Fruit fly (Drosophila melanogaster): ENCODE measurements around the gene Acbp1.

The Acbp1 gene

DNA sequence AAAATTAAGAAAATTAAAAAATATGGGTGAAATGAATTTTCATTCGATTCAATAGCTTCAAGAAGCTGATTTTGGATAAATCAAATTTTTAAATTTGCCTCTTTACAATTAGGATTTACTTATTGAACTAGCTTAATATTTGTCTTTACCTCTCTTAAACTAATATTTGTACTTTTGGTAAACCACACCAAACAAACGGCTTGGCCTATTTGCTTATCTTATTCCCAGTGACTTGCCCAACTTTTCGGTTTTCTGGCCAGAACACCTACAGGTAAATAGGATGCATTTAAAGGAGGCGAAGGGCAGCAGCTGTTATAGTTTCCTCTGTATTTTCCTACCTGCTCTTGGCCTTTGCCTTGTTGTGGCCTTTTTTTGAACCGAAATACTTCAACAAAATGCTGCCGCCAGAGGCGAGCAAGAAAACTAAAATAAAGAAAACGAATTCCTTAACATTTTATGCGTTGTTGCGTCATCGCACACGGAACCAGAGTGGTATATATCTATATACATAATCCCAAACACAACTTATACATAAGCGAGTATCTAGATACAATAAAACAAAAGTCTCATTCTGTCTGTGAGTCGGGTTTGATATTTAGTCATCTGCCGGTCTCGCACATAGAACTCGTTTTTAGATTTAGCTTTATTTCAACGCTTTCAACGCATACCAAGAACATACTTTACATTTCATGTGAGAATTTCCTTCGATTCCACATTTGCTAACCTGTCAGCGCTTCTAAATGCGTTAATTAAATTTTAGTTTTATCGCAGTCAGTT lies 3.7 kb upstream of the Acbp1 start (continued):
- peak; percentile 12 for TF ChIP-seq CG2202 (tag; optimal IDR thresholded peaks at IDR 0.05)
- TF ChIP-seq Taf1 (GFP tag; IDR thresholded peaks at IDR 0.05): no peak
- no peak for TF ChIP-seq CG1602 (GFP tag; optimal IDR thresholded peaks at IDR 0.05)
- TF ChIP-seq CG15601 (tag; optimal IDR thresholded peaks at IDR 0.05): peak; percentile 48
- no peak for TF ChIP-seq wek (GFP tag; optimal IDR thresholded peaks at IDR 0.05)
- TF ChIP-seq CG33557 (GFP tag; optimal IDR thresholded peaks at IDR 0.05): peak; percentile 57
- no peak for TF ChIP-seq wdn (GFP tag; IDR thresholded peaks at IDR 0.05)
- no peak for TF ChIP-seq tna (GFP tag; IDR thresholded peaks at IDR 0.05; ENCODE audit: partially characterized antibody)
- TF ChIP-seq gcm (GFP tag; optimal IDR thresholded peaks at IDR 0.05): no peak
- TF ChIP-seq nmo (GFP tag; optimal IDR thresholded peaks at IDR 0.05): no peak
- no peak for TF ChIP-seq CG32772 (GFP tag; IDR thresholded peaks at IDR 0.05)
- no peak for TF ChIP-seq NFAT (GFP tag; IDR thresholded peaks at IDR 0.05)
- no peak for TF ChIP-seq sqz (GFP tag; optimal IDR thresholded peaks at IDR 0.05)
- TF ChIP-seq vfl (GFP tag; optimal IDR thresholded peaks at IDR 0.05): peak; percentile 16
- no peak for TF ChIP-seq CG12236 (GFP tag; optimal IDR thresholded peaks at IDR 0.05)
- TF ChIP-seq CG6791 (GFP tag; IDR thresholded peaks at IDR 0.05; ENCODE audit: partially characterized antibody): no peak
- no peak for TF ChIP-seq stc (GFP tag; IDR thresholded peaks at IDR 0.05)
- TF ChIP-seq ind (GFP tag; optimal IDR thresholded peaks at IDR 0.05): no peak
- no peak for TF ChIP-seq ftz-f1 (GFP tag; optimal IDR thresholded peaks at IDR 0.05)
- TF ChIP-seq unpg (GFP tag; optimal IDR thresholded peaks at IDR 0.05): peak; percentile 13
- TF ChIP-seq Ptx1 (GFP tag; IDR thresholded peaks at IDR 0.05): no peak
- no peak for TF ChIP-seq CG10959 (GFP tag; IDR thresholded peaks at IDR 0.05)
- no peak for TF ChIP-seq Hey (tag; optimal IDR thresholded peaks at IDR 0.05)
- no peak for TF ChIP-seq h (optimal IDR thresholded peaks at IDR 0.05)
- TF ChIP-seq CG10654 (GFP tag; optimal IDR thresholded peaks at IDR 0.05): no peak
- peak; percentile 16 for TF ChIP-seq PHDP (tag; optimal IDR thresholded peaks at IDR 0.05)
- peak in 1 of 2 experiments; percentile 78 for TF ChIP-seq Pdp1 (GFP tag; optimal IDR thresholded peaks at IDR 0.05)
- TF ChIP-seq Asciz (GFP tag; optimal IDR thresholded peaks at IDR 0.05): no peak
- TF ChIP-seq lola (GFP tag; optimal IDR thresholded peaks at IDR 0.05): peak in 1 of 3 experiments; percentile 22
- no peak for TF ChIP-seq CG8478 (optimal IDR thresholded peaks at IDR 0.05)
- no peak for TF ChIP-seq CG9797 (GFP tag; optimal IDR thresholded peaks at IDR 0.05)
- TF ChIP-seq lab (GFP tag; optimal IDR thresholded peaks at IDR 0.05): no peak
- TF ChIP-seq Sry-δ (GFP tag; optimal IDR thresholded peaks at IDR 0.05): no peak
- TF ChIP-seq eve (GFP tag; optimal IDR thresholded peaks at IDR 0.05): no peak
- peak; percentile 36 for TF ChIP-seq CG2678 (tag; optimal IDR thresholded peaks at IDR 0.05)
- no peak for TF ChIP-seq br (optimal IDR thresholded peaks at IDR 0.05)
- no peak for TF ChIP-seq GATAe (GFP tag; conservative IDR thresholded peaks at IDR 0.05)
- TF ChIP-seq CG15696 (tag; optimal IDR thresholded peaks at IDR 0.05): peak; percentile 74
- no peak for TF ChIP-seq tio (GFP tag; optimal IDR thresholded peaks at IDR 0.05)
- TF ChIP-seq ab (GFP tag; optimal IDR thresholded peaks at IDR 0.05): no peak
- TF ChIP-seq her (GFP tag; optimal IDR thresholded peaks at IDR 0.05): no peak
- no peak for TF ChIP-seq Stat92E (GFP tag; optimal IDR thresholded peaks at IDR 0.05)
- TF ChIP-seq ato (GFP tag; IDR thresholded peaks at IDR 0.05; ENCODE audit: partially characterized antibody): no peak
- no peak for TF ChIP-seq pum (GFP tag; optimal IDR thresholded peaks at IDR 0.05)
- no peak for TF ChIP-seq H2.0 (GFP tag; IDR thresholded peaks at IDR 0.05)
- TF ChIP-seq Med (GFP tag): peak; percentile 26
- no peak for TF ChIP-seq pros (GFP tag; optimal IDR thresholded peaks at IDR 0.05)
- TF ChIP-seq yki (optimal IDR thresholded peaks at IDR 0.05): no peak
- no peak for TF ChIP-seq cato (GFP tag; optimal IDR thresholded peaks at IDR 0.05; ENCODE audit: borderline replicate concordance)
- no peak for TF ChIP-seq CG6272 (GFP tag; IDR thresholded peaks at IDR 0.05)
- TF ChIP-seq dpn (GFP tag; optimal IDR thresholded peaks at IDR 0.05): no peak

All from whole organism, embryonic.